ENCODE assay signal across 2 fruit fly cellular contexts in the genomic region with DNA sequence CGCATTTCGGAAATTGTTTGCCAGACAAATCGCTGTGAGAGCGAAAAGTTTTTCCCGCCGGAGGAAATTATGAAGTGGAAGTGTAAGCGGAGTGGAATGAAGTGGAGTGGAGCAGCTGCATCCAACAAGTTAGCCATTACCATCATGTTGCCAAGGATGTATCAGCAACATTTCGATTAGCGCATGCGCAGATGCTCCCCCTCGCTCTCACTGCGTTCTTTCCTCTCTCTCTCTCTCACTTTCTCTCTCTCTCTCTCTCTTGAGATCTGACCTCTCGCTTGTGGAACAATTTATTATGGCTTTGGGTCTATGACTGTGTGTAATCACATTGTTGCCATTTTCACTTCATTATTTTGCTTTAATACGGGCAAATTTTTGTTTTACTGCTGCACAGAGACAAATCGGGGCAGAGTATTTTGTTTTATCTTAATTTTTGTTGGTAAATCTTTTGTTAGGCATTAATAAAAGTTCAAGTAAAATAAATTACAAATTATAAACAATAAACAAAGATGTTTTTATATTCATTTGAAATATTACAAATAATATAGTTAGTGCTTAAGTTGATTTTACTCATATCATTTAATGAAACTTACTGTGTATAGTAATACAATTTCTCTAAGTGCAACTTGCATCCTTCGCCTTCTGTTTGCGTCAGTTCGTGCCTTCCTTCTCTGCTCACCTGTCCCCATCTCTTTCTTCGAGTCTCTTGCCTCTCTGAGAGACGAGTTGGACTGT.
TF ChIP-seq lines count a peak whose summit lies in the region.

No protein-coding gene starts in this region.

TF ChIP-seq in whole organism, embryonic, 481 proteins besides CTCF, POLR2A, EP300 and RAD21 (continued from another document and continues in another):
- TF ChIP-seq p53 (GFP tag; optimal IDR thresholded peaks at IDR 0.05; lab: Kevin White, UChicago) = no peak
- no peak for TF ChIP-seq Opbp (GFP tag; IDR thresholded peaks at IDR 0.05; lab: Robert Waterston, UW; ENCODE audit: partially characterized antibody)
- TF ChIP-seq Trl (optimal IDR thresholded peaks at IDR 0.05; lab: Kevin White, UChicago) = peak; percentile 88 to 89
- peak; percentile 3 for TF ChIP-seq Trl (GFP tag; optimal IDR thresholded peaks at IDR 0.05; lab: Kevin White, UChicago)
- peak; percentile 90 for TF ChIP-seq CG7839 (tag; optimal IDR thresholded peaks at IDR 0.05; lab: Kevin White, UChicago)
- TF ChIP-seq Nf-YC (tag; optimal IDR thresholded peaks at IDR 0.05; lab: Kevin White, UChicago) = peak; percentile 68
- peak; percentile 59 for TF ChIP-seq CG18764 (GFP tag; optimal IDR thresholded peaks at IDR 0.05; lab: Kevin White, UChicago)
- no peak for TF ChIP-seq seq (GFP tag; IDR thresholded peaks at IDR 0.05; lab: Robert Waterston, UW)
- TF ChIP-seq Bgb (GFP tag; IDR thresholded peaks at IDR 0.05; lab: Robert Waterston, UW; ENCODE audit: partially characterized antibody) = no peak
- TF ChIP-seq stc (GFP tag; IDR thresholded peaks at IDR 0.05; lab: Robert Waterston, UW) = peak; percentile 81
- TF ChIP-seq CG17361 (GFP tag; IDR thresholded peaks at IDR 0.05; lab: Robert Waterston, UW) = peak; percentile 90
- no peak for TF ChIP-seq CG1792 (GFP tag; optimal IDR thresholded peaks at IDR 0.05; lab: Kevin White, UChicago)
- peak; percentile 81 for TF ChIP-seq Ssrp (tag; optimal IDR thresholded peaks at IDR 0.05; lab: Kevin White, UChicago)
- TF ChIP-seq Sox100B (GFP tag; optimal IDR thresholded peaks at IDR 0.05; lab: Kevin White, UChicago) = peak; percentile 85
- TF ChIP-seq CG14860 (GFP tag; IDR thresholded peaks at IDR 0.05; lab: Robert Waterston, UW; ENCODE audit: partially characterized antibody) = no peak
- no peak for TF ChIP-seq wor (GFP tag; IDR thresholded peaks at IDR 0.05; lab: Robert Waterston, UW)
- no peak for TF ChIP-seq Lim3 (GFP tag; IDR thresholded peaks at IDR 0.05; lab: Robert Waterston, UW)
- TF ChIP-seq Hr3 (GFP tag; optimal IDR thresholded peaks at IDR 0.05; lab: Kevin White, UChicago) = peak; percentile 72
- no peak for TF ChIP-seq CG16813 (GFP tag; IDR thresholded peaks at IDR 0.05; lab: Robert Waterston, UW; ENCODE audit: partially characterized antibody)
- peak; percentile 86 for TF ChIP-seq CG11695 (GFP tag; IDR thresholded peaks at IDR 0.05; lab: Robert Waterston, UW)
- no peak for TF ChIP-seq CG10274 (GFP tag; optimal IDR thresholded peaks at IDR 0.05; lab: Kevin White, UChicago)
- no peak; the same call in 1 of the 2 replicates for TF ChIP-seq klu (GFP tag; IDR thresholded peaks at IDR 0.05; lab: Robert Waterston, UW)
- peak; percentile 75 for TF ChIP-seq Xbp1 (GFP tag; optimal IDR thresholded peaks at IDR 0.05; lab: Kevin White, UChicago)
- TF ChIP-seq gsb-n (tag; optimal IDR thresholded peaks at IDR 0.05; lab: Kevin White, UChicago) = peak; percentile 84
- TF ChIP-seq CG3847 (GFP tag; IDR thresholded peaks at IDR 0.05; lab: Robert Waterston, UW) = peak; percentile 61
- no peak for TF ChIP-seq chn (GFP tag; optimal IDR thresholded peaks at IDR 0.05; lab: Kevin White, UChicago)
- TF ChIP-seq CG15601 (tag; optimal IDR thresholded peaks at IDR 0.05; lab: Kevin White, UChicago) = peak; percentile 75
- peak; percentile 73 for TF ChIP-seq CG32532 (GFP tag; IDR thresholded peaks at IDR 0.05; lab: Robert Waterston, UW)
- TF ChIP-seq caup (GFP tag; optimal IDR thresholded peaks at IDR 0.05; lab: Kevin White, UChicago; ENCODE audit: severe bottlenecking) = peak; percentile 80
- TF ChIP-seq Drgx (GFP tag; IDR thresholded peaks at IDR 0.05; lab: Robert Waterston, UW) = peak; percentile 76
- no peak for TF ChIP-seq rib (GFP tag; IDR thresholded peaks at IDR 0.05; lab: Robert Waterston, UW)
- TF ChIP-seq phol (tag; optimal IDR thresholded peaks at IDR 0.05; lab: Kevin White, UChicago) = peak; percentile 87
- no peak for TF ChIP-seq insv (GFP tag; optimal IDR thresholded peaks at IDR 0.05; lab: Kevin White, UChicago)
- TF ChIP-seq HHEX (GFP tag; optimal IDR thresholded peaks at IDR 0.05; lab: Kevin White, UChicago) = peak; percentile 75
- TF ChIP-seq h (optimal IDR thresholded peaks at IDR 0.05; lab: Kevin White, UChicago) = no peak
- TF ChIP-seq Nf-YA (GFP tag; IDR thresholded peaks at IDR 0.05; lab: Robert Waterston, UW) = no peak
- no peak for TF ChIP-seq Scr (GFP tag; IDR thresholded peaks at IDR 0.05; lab: Robert Waterston, UW; ENCODE audit: partially characterized antibody)
- peak; percentile 62 for TF ChIP-seq Spps (tag; optimal IDR thresholded peaks at IDR 0.05; lab: Kevin White, UChicago)
- peak; percentile 53 for TF ChIP-seq psq (GFP tag; optimal IDR thresholded peaks at IDR 0.05; lab: Kevin White, UChicago)
- TF ChIP-seq CG3281 (GFP tag; optimal IDR thresholded peaks at IDR 0.05; lab: Kevin White, UChicago) = peak; percentile 86
- peak; percentile 3; the same call in 1 of the 2 replicates for TF ChIP-seq CG9932 (GFP tag; IDR thresholded peaks at IDR 0.05; lab: Robert Waterston, UW)
- TF ChIP-seq CG17829 (tag; optimal IDR thresholded peaks at IDR 0.05; lab: Kevin White, UChicago) = peak; percentile 87
- peak; percentile 66 for TF ChIP-seq E2f1 (GFP tag; IDR thresholded peaks at IDR 0.05; lab: Robert Waterston, UW)
- peak; percentile 56 for TF ChIP-seq CG13894 (tag; optimal IDR thresholded peaks at IDR 0.05; lab: Kevin White, UChicago)
- TF ChIP-seq cad (GFP tag; optimal IDR thresholded peaks at IDR 0.05; lab: Kevin White, UChicago) = no peak
- TF ChIP-seq CG9797 (GFP tag; optimal IDR thresholded peaks at IDR 0.05; lab: Kevin White, UChicago) = no peak
- no peak for TF ChIP-seq amos (GFP tag; IDR thresholded peaks at IDR 0.05; lab: Robert Waterston, UW; ENCODE audit: partially characterized antibody)
- no peak for TF ChIP-seq tup (GFP tag; optimal IDR thresholded peaks at IDR 0.05; lab: Kevin White, UChicago)
- TF ChIP-seq CG11696 (GFP tag; IDR thresholded peaks at IDR 0.05; lab: Robert Waterston, UW) = no peak
- TF ChIP-seq Doc3 (GFP tag; IDR thresholded peaks at IDR 0.05; lab: Robert Waterston, UW; ENCODE audit: partially characterized antibody) = no peak
- peak; percentile 89 for TF ChIP-seq grau (tag; optimal IDR thresholded peaks at IDR 0.05; lab: Kevin White, UChicago)
- no peak for TF ChIP-seq bigmax (GFP tag; optimal IDR thresholded peaks at IDR 0.05; lab: Kevin White, UChicago)
- TF ChIP-seq NfI (GFP tag; optimal IDR thresholded peaks at IDR 0.05; lab: Kevin White, UChicago) = peak; percentile 75
- peak; percentile 72 for TF ChIP-seq org-1 (GFP tag; optimal IDR thresholded peaks at IDR 0.05; lab: Kevin White, UChicago)
- TF ChIP-seq Dll (GFP tag; IDR thresholded peaks at IDR 0.05; lab: Robert Waterston, UW; ENCODE audit: partially characterized antibody) = 0 out of 4 replicates have a peak, but pooled peaks have one; percentile 24
- TF ChIP-seq Ets97D (GFP tag; optimal IDR thresholded peaks at IDR 0.05; lab: Kevin White, UChicago) = no peak
- TF ChIP-seq bab2 (GFP tag; optimal IDR thresholded peaks at IDR 0.05; lab: Kevin White, UChicago) = no peak
- peak; percentile 52 for TF ChIP-seq Vsx1 (GFP tag; optimal IDR thresholded peaks at IDR 0.05; lab: Kevin White, UChicago)
- peak; percentile 87 for TF ChIP-seq CG12659 (GFP tag; optimal IDR thresholded peaks at IDR 0.05; lab: Kevin White, UChicago)
- no peak for TF ChIP-seq pfk (GFP tag; optimal IDR thresholded peaks at IDR 0.05; lab: Kevin White, UChicago)
- TF ChIP-seq Mad (GFP tag; optimal IDR thresholded peaks at IDR 0.05; lab: Kevin White, UChicago) = no peak

TF ChIP-seq in whole organism, prepupa, 60 proteins besides CTCF, POLR2A, EP300 and RAD21 (continued from another document):
- TF ChIP-seq ss (GFP tag; optimal IDR thresholded peaks at IDR 0.05; lab: Kevin White, UChicago) = peak; percentile 53 to 82
- TF ChIP-seq CG32006 (GFP tag; optimal IDR thresholded peaks at IDR 0.05; lab: Kevin White, UChicago) = peak; percentile 91
- peak; percentile 93 for TF ChIP-seq CG3032 (tag; optimal IDR thresholded peaks at IDR 0.05; lab: Kevin White, UChicago)
- peak; percentile 88 for TF ChIP-seq net (GFP tag; optimal IDR thresholded peaks at IDR 0.05; lab: Kevin White, UChicago)
- TF ChIP-seq Eip78C (GFP tag; lab: Kevin White, UChicago) = peak; percentile 97
- TF ChIP-seq eg (GFP tag; IDR thresholded peaks at IDR 0.05; lab: Robert Waterston, UW) = peak; percentile 83
- no peak for TF ChIP-seq Hr38 (GFP tag; optimal IDR thresholded peaks at IDR 0.05; lab: Kevin White, UChicago)
- TF ChIP-seq cyc (GFP tag; optimal IDR thresholded peaks at IDR 0.05; lab: Kevin White, UChicago) = peak; percentile 78
- peak; percentile 85 for TF ChIP-seq CG9139 (GFP tag; optimal IDR thresholded peaks at IDR 0.05; lab: Kevin White, UChicago)
- TF ChIP-seq fd59A (GFP tag; optimal IDR thresholded peaks at IDR 0.05; lab: Kevin White, UChicago) = peak; percentile 87
- peak; percentile 96 for TF ChIP-seq dsx (GFP tag; optimal IDR thresholded peaks at IDR 0.05; lab: Kevin White, UChicago; ENCODE audit: poor library complexity, severe bottlenecking)
- TF ChIP-seq CG11902 (GFP tag; optimal IDR thresholded peaks at IDR 0.05; lab: Kevin White, UChicago) = peak; percentile 71
TF ChIP-seq in whole organism, prepupa: peak in this region for 58.
